Worm (Caenorhabditis elegans) whole organism, early embryonic: ENCODE data around the gene twk-10.
A peak's percentile ranks its signal among the peaks of the same experiment; 100 is the strongest.

ENCODE experiments used
- B0310.2 ChIP-seq: sonication (generic microtip); optimal IDR thresholded peaks from 2 replicates; lab custom pipeline; 2016; ENCODE audit warnings: mild to moderate bottlenecking, missing genetic modification characterization, missing compliant biosample characterization
- F13C5.2 ChIP-seq: sonication (generic microtip); optimal IDR thresholded peaks from 2 replicates; lab custom pipeline; 2017; ENCODE audit warnings: mild to moderate bottlenecking, missing genetic modification characterization, inconsistent platforms, missing compliant biosample characterization
- aly-1 ChIP-seq: sonication (generic microtip); optimal IDR thresholded peaks from 2 replicates; lab custom pipeline; 2016; ENCODE audit warnings: missing genetic modification characterization, missing compliant biosample characterization
- ama-1 ChIP-seq: fragments of 150-350 bp; optimal IDR thresholded peaks from 2 replicates; lab custom pipeline; 2014
- ceh-13 ChIP-seq: fragments of 200-800 bp; sonication (Bioruptor generic); optimal IDR thresholded peaks from 2 replicates; lab custom pipeline; 2018; ENCODE audit warnings: mild to moderate bottlenecking, missing genetic modification characterization, missing compliant biosample characterization
- ceh-36 ChIP-seq: sonication (generic microtip); optimal IDR thresholded peaks from 2 replicates; lab custom pipeline; 2016; ENCODE audit warnings: missing genetic modification characterization, inconsistent platforms, missing compliant biosample characterization
- ets-7 ChIP-seq: sonication (generic microtip); optimal IDR thresholded peaks from 2 replicates; lab custom pipeline; 2016; ENCODE audit warnings: missing genotype, missing genetic modification characterization, missing compliant biosample characterization
- flt-1 ChIP-seq: fragments of 200-800 bp; sonication (Bioruptor generic); IDR thresholded peaks from 2 replicates; pipeline ENCODE4 v1.3.6; 2022; ENCODE audit warnings: missing genetic modification characterization, missing compliant biosample characterization
- hmbx-1 ChIP-seq: sonication (generic microtip); optimal IDR thresholded peaks from 2 replicates; lab custom pipeline; 2016; ENCODE audit warnings: mild to moderate bottlenecking, missing genetic modification characterization, missing compliant biosample characterization
- hmg-4 ChIP-seq: fragments of 200-800 bp; sonication (Bioruptor generic); optimal IDR thresholded peaks from 2 replicates; lab custom pipeline; 2018; ENCODE audit warnings: mild to moderate bottlenecking, missing genetic modification characterization, missing compliant biosample characterization
- hnd-1 ChIP-seq: sonication (generic microtip); optimal IDR thresholded peaks from 2 replicates; lab custom pipeline; 2016; ENCODE audit warnings: missing genetic modification characterization, missing compliant biosample characterization
- pes-1 ChIP-seq: fragments of 200-800 bp; sonication (Bioruptor generic); IDR thresholded peaks from 2 replicates; pipeline ENCODE4 v1.3.6; 2022; ENCODE audit warnings: missing genetic modification reagents, missing genetic modification characterization, missing compliant biosample characterization
- scrt-1 ChIP-seq: fragments of 200-800 bp; sonication (Bioruptor generic); IDR thresholded peaks from 2 replicates; pipeline ENCODE4 v1.3.6; 2022; ENCODE audit warnings: missing genetic modification characterization, missing compliant biosample characterization
- sea-1 ChIP-seq: fragments of 200-800 bp; sonication (Bioruptor generic); conservative IDR thresholded peaks from 2 replicates; pipeline ENCODE4 v1.3.6; 2022; ENCODE audit warnings: missing genetic modification characterization, missing compliant biosample characterization
- tbx-11 ChIP-seq: fragments of 200-800 bp; sonication (Bioruptor generic); IDR thresholded peaks from 2 replicates; pipeline ENCODE4 v1.3.6; 2022; ENCODE audit warnings: missing genetic modification characterization, missing compliant biosample characterization
- tbx-37 ChIP-seq: fragments of 200-800 bp; sonication (Bioruptor generic); conservative IDR thresholded peaks from 2 replicates; pipeline ENCODE4 v1.3.6; 2022; ENCODE audit warnings: missing genetic modification reagents, missing genetic modification characterization, missing compliant biosample characterization
- tra-4 ChIP-seq: sonication (generic microtip); optimal IDR thresholded peaks from 2 replicates; lab custom pipeline; 2017; ENCODE audit warnings: missing genetic modification characterization, missing compliant biosample characterization

Gene twk-10

ce11 chrV:6551707-6552390 lies at the start of gene twk-10:
twk-10 (plus strand) TSS chrV:6552340.
- TF ChIP-seq tbx-37 (GFP tag; lab: Robert Waterston, UW) = 0 out of 2 replicates have a peak, but pooled peaks have one; percentile 39
- TF ChIP-seq ama-1 (lab: Kevin White, UChicago) = no peak
- TF ChIP-seq pes-1 = no peak; the same call in 1 of the 2 replicates
- no peak for TF ChIP-seq tra-4
- TF ChIP-seq aly-1 (tag; lab: Kevin White, UChicago) = no peak
- peak; percentile 62; the same call in 1 of the 2 replicates for TF ChIP-seq scrt-1 (GFP tag; lab: Robert Waterston, UW)
- peak; percentile 23 for TF ChIP-seq ceh-36 (tag; lab: Kevin White, UChicago)
- peak; percentile 48 for TF ChIP-seq flt-1 (GFP tag; lab: Robert Waterston, UW)

ce11 chrV:6503158-6503557 lies 49.0 kb upstream of the twk-10 start:
- TF ChIP-seq ets-7 (tag; lab: Kevin White, UChicago) = no peak
- no peak for TF ChIP-seq ceh-13
- no peak for TF ChIP-seq F13C5.2 (tag; lab: Kevin White, UChicago)
- TF ChIP-seq sea-1 (GFP tag; lab: Robert Waterston, UW) = no peak
- TF ChIP-seq ama-1 (lab: Kevin White, UChicago) = no peak
- no peak for TF ChIP-seq flt-1 (GFP tag; lab: Robert Waterston, UW)
- no peak for TF ChIP-seq tbx-11 (GFP tag; lab: Robert Waterston, UW)
- no peak for TF ChIP-seq tra-4
- TF ChIP-seq B0310.2 = no peak
- TF ChIP-seq ceh-36 (tag; lab: Kevin White, UChicago) = no peak
- no peak for TF ChIP-seq hnd-1 (tag; lab: Kevin White, UChicago)
- TF ChIP-seq hmbx-1 (tag; lab: Kevin White, UChicago) = no peak
- TF ChIP-seq tbx-37 (GFP tag; lab: Robert Waterston, UW) = no peak
- no peak for TF ChIP-seq hmg-4 (GFP tag; lab: Kevin White, UChicago)
- no peak for TF ChIP-seq scrt-1 (GFP tag; lab: Robert Waterston, UW)
- TF ChIP-seq pes-1 = no peak
- no peak for TF ChIP-seq aly-1 (tag; lab: Kevin White, UChicago)

- TF ChIP-seq hmg-4 (GFP tag; lab: Kevin White, UChicago) (no peak), ama-1 (lab: Kevin White, UChicago) (no peak), flt-1 (GFP tag; lab: Robert Waterston, UW) (no peak), hnd-1 (tag; lab: Kevin White, UChicago) (no peak), F13C5.2 (tag; lab: Kevin White, UChicago) (no peak), B0310.2 (no peak), aly-1 (tag; lab: Kevin White, UChicago) (no peak), scrt-1 (GFP tag; lab: Robert Waterston, UW) (no peak), tra-4 (no peak), pes-1 (no peak), tbx-11 (GFP tag; lab: Robert Waterston, UW) (no peak), sea-1 (GFP tag; lab: Robert Waterston, UW) (no peak), ceh-13 (no peak), hmbx-1 (tag; lab: Kevin White, UChicago) (no peak), ceh-36 (tag; lab: Kevin White, UChicago) (no peak), ets-7 (tag; lab: Kevin White, UChicago) (no peak)
Observed at ce11 chrV:6504131-6504827, 47.9 kb upstream of the twk-10 start, which contains the start of gene moc-2. moc-2 (minus strand) TSS chrV:6504181.

ce11 chrV:6505339-6505811 lies 46.8 kb upstream of the twk-10 start, which contains the start of gene W01A11.7:
W01A11.7 (minus strand) TSS chrV:6505389.
- no peak for TF ChIP-seq hmg-4 (GFP tag; lab: Kevin White, UChicago)
- no peak for TF ChIP-seq flt-1 (GFP tag; lab: Robert Waterston, UW)
- no peak for TF ChIP-seq hnd-1 (tag; lab: Kevin White, UChicago)
- no peak for TF ChIP-seq ets-7 (tag; lab: Kevin White, UChicago)
- TF ChIP-seq ceh-36 (tag; lab: Kevin White, UChicago) = no peak

ce11 chrV:6506238-6506956 lies 45.7 kb upstream of the twk-10 start:
- no peak for TF ChIP-seq tbx-37 (GFP tag; lab: Robert Waterston, UW)
- no peak for TF ChIP-seq hmg-4 (GFP tag; lab: Kevin White, UChicago)
- no peak for TF ChIP-seq aly-1 (tag; lab: Kevin White, UChicago)
- no peak for TF ChIP-seq hmbx-1 (tag; lab: Kevin White, UChicago)
- no peak for TF ChIP-seq hnd-1 (tag; lab: Kevin White, UChicago)
- TF ChIP-seq ama-1 (lab: Kevin White, UChicago) = no peak
- no peak for TF ChIP-seq tbx-11 (GFP tag; lab: Robert Waterston, UW)
- no peak for TF ChIP-seq scrt-1 (GFP tag; lab: Robert Waterston, UW)
- TF ChIP-seq tra-4 = no peak
- no peak for TF ChIP-seq F13C5.2 (tag; lab: Kevin White, UChicago)
- TF ChIP-seq pes-1 = no peak
- no peak for TF ChIP-seq ceh-13
- no peak for TF ChIP-seq B0310.2
- TF ChIP-seq ceh-36 (tag; lab: Kevin White, UChicago) = no peak
- TF ChIP-seq flt-1 (GFP tag; lab: Robert Waterston, UW) = no peak
- TF ChIP-seq ets-7 (tag; lab: Kevin White, UChicago) = no peak
- no peak for TF ChIP-seq sea-1 (GFP tag; lab: Robert Waterston, UW)

ce11 chrV:6508703-6509102 lies 43.4 kb upstream of the twk-10 start, which contains the start of gene ubh-3:
ubh-3 (minus strand) TSS chrV:6508803.
- TF ChIP-seq ama-1 (lab: Kevin White, UChicago) = no peak
- TF ChIP-seq ets-7 (tag; lab: Kevin White, UChicago) = no peak
- no peak for TF ChIP-seq ceh-13
- no peak for TF ChIP-seq hmg-4 (GFP tag; lab: Kevin White, UChicago)
- TF ChIP-seq sea-1 (GFP tag; lab: Robert Waterston, UW) = no peak
- TF ChIP-seq hmbx-1 (tag; lab: Kevin White, UChicago) = no peak
- TF ChIP-seq aly-1 (tag; lab: Kevin White, UChicago) = no peak
